Fruit fly (Drosophila melanogaster) Kc167 (cell line): ENCODE data around the gene MTA1-like.

Experiments
- Myc ChIP-seq: fragments of >200 bp; optimal IDR thresholded peaks from 2 replicates; lab custom pipeline; 2017; ENCODE audit warnings: missing external identifiers
- Sin3A ChIP-seq: fragments of >200 bp; optimal IDR thresholded peaks from 2 replicates; lab custom pipeline; 2018; ENCODE audit warnings: missing external identifiers
- h ChIP-seq: fragments of >200 bp; optimal IDR thresholded peaks from 3 replicates; lab custom pipeline; 2018; ENCODE audit warnings: missing external identifiers
- insv ChIP-seq: fragments of >200 bp; optimal IDR thresholded peaks from 3 replicates; lab custom pipeline; 2018; ENCODE audit warnings: missing external identifiers
- psq ChIP-seq: fragments of >200 bp; optimal IDR thresholded peaks from 2 replicates; lab custom pipeline; 2017; ENCODE audit warnings: missing external identifiers
- ttk ChIP-seq: sonication (Bioruptor generic); optimal IDR thresholded peaks from 2 replicates; lab custom pipeline; 2017; ENCODE audit warnings: missing external identifiers

MTA1-like gene

DNA sequence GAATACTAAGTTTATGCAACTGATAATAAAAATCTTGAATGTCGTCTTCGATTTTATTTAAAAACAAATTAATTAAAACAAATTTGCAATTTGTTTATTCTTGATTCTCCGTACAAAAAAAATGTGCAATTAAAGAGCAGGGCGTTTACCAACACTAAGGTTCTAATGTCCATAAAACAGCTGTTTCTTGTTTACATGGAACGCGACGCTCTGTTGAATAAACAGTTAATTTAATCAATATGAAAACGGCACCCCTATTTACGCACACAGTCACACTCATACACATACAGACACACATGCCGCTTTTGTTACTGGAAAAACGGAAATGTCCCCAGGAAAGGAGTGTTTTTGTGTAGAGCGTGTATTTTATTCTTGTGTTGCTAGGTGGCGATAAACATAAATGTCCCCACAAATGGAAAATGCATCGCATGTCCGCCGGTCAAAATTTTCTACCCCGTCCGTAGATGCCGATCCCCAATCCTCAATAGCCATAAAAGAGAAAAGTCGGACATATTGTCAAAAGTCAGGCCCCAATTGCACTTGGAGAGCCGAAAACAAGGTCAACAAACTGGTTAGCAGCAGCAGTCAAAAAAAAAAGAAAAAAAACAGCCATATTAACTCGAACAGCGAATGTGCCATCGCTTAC is 25.4 kb downstream of the MTA1-like start:
- TF ChIP-seq Myc (lab: Kevin White, UChicago): no peak
- TF ChIP-seq insv (lab: Kevin White, UChicago): no peak
- no peak for TF ChIP-seq psq (lab: Kevin White, UChicago)
- no peak for TF ChIP-seq Sin3A (lab: Kevin White, UChicago)
- no peak for TF ChIP-seq h (lab: Kevin White, UChicago)
- no peak for TF ChIP-seq ttk

DNA sequence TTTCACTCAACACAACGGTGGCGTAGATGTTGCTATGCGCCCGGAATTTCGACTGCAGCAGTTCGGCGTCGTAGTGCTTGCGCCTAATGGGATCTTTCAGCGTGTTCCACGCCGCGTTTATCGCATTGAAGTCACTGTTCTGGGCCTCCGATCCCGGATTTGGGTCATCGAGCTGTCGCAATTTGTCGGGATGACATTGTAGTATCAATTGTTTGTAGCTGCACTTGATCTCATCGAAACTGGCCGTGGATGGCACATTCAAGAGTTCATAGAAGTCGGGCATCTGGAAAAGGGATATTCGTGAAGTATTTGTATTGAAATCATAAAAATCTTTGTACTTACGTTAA is 26.2 kb downstream of the MTA1-like start:
- TF ChIP-seq h (lab: Kevin White, UChicago) (no peak), Sin3A (lab: Kevin White, UChicago) (no peak), Myc (lab: Kevin White, UChicago) (no peak), ttk (no peak), insv (lab: Kevin White, UChicago) (no peak), psq (lab: Kevin White, UChicago) (no peak)

DNA sequence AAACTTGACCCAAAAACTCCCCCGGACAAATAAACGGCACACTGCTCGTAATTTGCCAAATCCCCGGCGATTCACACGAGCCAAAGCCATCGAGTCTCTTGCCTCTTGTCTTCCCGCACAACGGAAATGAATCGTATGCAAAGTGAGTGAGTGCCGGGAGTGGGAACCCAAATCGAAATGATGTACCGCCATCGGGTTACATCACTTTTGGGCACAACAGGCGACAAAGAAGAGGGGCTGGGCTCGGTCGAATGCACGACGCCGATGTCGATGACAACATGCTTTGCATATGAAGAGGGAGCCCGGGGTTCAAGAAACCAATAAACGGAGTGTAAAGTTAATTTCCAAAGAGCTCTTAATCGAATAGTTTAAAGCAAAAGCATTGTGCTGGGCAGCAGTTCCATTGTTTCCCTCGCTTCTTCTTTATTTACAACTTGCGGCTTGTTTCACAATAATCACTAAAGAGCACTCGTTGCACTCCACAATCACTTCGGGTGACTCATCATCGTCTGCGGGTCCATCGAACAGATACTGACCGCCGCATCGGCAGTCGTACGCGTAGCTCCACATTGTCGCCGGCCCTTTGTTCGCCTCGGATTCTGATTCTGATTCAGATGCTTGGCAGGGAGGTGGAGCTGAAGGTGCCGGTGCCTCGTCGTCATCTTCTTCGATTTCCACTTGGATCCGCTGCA is 26.7 kb downstream of the MTA1-like start:
- TF ChIP-seq Myc (lab: Kevin White, UChicago) (no peak), ttk (no peak), Sin3A (lab: Kevin White, UChicago) (no peak), insv (lab: Kevin White, UChicago) (no peak), h (lab: Kevin White, UChicago) (no peak), psq (lab: Kevin White, UChicago) (no peak)

DNA sequence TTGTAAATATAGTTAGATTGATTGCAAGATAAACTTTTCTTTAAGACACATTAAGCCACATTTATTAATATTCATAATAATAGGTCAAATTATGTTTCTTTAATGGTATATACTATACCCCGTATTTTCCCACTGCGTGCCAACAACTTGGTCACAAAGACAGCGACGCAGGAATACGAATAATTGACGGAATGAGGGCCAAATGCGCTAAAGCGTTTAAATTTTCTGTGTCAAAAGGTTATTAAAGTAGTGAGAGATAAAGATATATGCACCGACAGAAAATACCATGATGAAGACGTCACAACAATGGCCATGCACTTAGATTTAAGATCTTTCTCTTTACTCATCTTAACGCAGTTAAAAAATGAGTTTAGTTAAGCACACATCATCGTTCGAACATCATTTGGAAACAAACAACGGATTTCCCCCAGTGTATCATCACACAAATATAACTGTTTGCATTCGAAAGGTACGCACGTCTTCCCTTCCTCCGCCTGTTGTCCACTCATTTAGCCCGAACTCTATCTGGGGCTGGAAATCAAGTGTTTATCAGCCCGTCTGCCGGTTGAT is 28.1 kb downstream of the MTA1-like start:
- no peak for TF ChIP-seq Myc (lab: Kevin White, UChicago)
- no peak for TF ChIP-seq h (lab: Kevin White, UChicago)
- no peak for TF ChIP-seq Sin3A (lab: Kevin White, UChicago)
- TF ChIP-seq psq (lab: Kevin White, UChicago): no peak
- no peak for TF ChIP-seq insv (lab: Kevin White, UChicago)
- TF ChIP-seq ttk: no peak

DNA sequence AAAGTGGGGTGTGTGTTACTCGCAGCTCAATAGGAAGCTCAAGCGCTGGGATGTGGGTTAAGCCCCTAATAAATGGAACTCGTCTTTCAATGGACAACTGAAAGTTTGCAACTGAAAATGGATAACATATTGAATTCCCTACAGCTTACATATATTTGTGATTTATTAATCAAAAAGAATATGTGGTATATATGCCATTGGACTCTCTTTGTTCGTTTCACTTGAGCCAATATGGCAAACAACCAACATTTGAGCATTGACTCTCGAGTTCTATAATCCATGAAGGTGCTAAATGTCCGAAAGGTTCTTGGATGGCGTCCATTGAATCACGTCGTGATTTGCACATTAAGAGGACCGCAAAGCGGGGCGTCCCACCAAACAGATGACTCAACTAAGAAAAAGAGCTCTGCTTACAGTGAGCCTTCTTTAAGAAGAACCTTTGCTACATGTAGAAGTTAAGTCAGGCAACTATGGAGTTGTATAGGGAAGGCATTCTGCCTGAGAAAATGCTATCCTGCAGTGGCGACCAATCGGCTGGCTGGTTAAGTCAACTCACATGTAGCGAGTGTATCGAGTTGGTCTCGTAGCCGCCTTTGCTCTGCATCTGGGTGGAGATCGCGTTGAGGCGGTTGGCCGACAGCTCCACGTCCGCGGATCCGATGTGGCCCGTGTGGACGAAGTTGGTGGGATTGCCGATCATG is 30.5 kb downstream of the MTA1-like start:
- TF ChIP-seq Myc (lab: Kevin White, UChicago): no peak
- TF ChIP-seq psq (lab: Kevin White, UChicago): no peak
- no peak for TF ChIP-seq h (lab: Kevin White, UChicago)
- TF ChIP-seq ttk: no peak
- no peak for TF ChIP-seq insv (lab: Kevin White, UChicago)
- no peak for TF ChIP-seq Sin3A (lab: Kevin White, UChicago)

DNA sequence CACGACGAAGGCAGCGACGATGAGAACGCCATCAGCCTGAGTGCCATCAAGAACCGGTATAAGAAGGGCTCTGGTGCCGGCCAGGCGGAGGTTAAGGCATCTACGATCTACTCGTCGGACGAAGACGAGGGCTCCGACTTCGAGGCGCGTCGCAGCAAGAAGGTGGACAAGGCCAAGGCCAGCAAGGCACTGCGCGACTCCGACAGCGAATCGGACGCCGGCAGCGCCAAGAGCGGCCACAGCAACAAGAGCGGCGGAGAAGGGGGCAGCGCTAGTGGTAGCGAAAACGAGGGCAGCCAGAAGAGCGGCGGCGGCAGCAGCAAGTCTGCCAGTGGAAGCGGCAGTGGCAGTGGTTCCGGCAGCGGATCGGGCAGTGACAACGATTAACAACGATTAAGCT is 33.1 kb downstream of the MTA1-like start:
- TF ChIP-seq ttk: no peak
- no peak for TF ChIP-seq Sin3A (lab: Kevin White, UChicago)
- no peak for TF ChIP-seq h (lab: Kevin White, UChicago)
- no peak for TF ChIP-seq psq (lab: Kevin White, UChicago)
- TF ChIP-seq Myc (lab: Kevin White, UChicago): no peak

DNA sequence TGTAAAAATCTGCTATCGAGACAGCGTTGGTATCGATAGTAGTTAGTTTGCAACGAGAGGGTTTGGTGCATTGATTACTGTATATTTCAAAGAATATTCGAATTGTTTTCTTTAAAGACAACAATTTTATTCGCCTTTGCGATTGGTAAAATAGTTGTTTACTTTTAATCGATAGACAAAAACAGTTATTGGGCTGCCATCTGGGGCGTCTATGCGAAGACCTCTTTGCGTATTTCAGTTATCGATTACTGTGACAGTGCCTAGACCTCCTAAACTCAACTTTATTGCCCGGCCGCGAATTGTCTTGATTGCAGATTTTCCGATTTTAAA is 35.5 kb downstream of the MTA1-like start, which contains the start of gene Atu:
Atu (plus strand) TSS at position 245 of the 330 bp plus-strand sequence.
- TF ChIP-seq Myc (lab: Kevin White, UChicago) (no peak), ttk (no peak), psq (lab: Kevin White, UChicago) (no peak), h (lab: Kevin White, UChicago) (no peak), Sin3A (lab: Kevin White, UChicago) (no peak), insv (lab: Kevin White, UChicago) (no peak)

DNA sequence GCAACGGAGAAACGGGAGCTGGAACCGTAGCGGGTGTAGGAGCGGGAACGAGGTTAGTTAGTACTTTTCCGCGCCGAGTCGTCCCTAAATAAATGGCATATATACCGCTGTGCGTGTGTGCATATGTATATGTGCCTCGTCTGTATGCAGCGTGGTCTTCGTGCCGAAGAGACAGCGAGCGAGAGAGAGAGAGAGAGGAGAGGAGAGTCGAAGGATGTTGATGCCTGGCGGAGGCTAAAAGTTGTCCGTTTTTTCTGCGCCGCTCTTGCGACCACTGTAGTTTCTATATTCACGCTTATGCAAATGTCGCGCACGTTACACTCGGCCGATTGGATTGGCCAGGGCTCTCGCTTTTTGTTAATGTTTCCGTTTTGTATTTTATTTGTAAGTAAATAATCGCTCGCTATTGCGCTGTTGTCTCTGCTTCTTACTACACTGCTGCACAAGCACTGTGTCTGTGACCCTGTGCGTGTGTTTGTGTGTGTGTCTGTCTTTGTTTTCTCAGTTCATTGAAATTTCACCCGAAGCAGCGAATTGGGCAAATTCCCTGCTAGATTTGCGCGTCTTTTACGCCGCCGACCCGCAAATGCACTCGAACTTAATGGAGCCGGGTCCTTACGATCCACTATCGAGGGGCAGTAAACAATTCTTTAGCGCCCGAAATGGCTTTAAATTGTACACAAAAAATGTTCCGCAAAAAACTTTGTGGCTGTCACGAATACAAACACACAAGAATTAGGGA is 36.0 kb downstream of the MTA1-like start, which contains the start of gene Rga:
Rga (minus strand) TSS at position 741 of the 742 bp plus-strand sequence.
- TF ChIP-seq Sin3A (lab: Kevin White, UChicago) (no peak), insv (lab: Kevin White, UChicago) (no peak), Myc (lab: Kevin White, UChicago) (no peak), psq (lab: Kevin White, UChicago) (no peak)

DNA sequence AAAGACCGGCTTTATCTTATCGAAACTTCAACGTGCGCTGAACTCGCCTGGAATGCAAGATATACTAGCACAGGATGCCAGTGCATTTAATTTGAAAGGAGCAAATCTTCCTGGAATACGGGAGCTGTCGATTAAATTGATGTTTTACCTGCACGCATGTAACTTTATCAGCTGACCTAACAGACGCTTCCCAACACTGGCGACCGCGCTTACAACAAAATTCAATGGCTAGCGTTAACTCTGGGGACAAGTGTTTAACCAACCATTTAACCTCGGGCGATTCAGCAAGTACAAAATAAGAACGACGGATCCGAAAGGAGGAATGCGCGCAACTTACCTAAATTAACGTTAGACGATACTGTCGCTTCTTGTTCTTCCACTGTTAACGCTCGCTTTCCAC is 36.8 kb downstream of the MTA1-like start:
- TF ChIP-seq insv (lab: Kevin White, UChicago) (no peak), Sin3A (lab: Kevin White, UChicago) (no peak), h (lab: Kevin White, UChicago) (no peak), Myc (lab: Kevin White, UChicago) (no peak), ttk (no peak), psq (lab: Kevin White, UChicago) (no peak)

DNA sequence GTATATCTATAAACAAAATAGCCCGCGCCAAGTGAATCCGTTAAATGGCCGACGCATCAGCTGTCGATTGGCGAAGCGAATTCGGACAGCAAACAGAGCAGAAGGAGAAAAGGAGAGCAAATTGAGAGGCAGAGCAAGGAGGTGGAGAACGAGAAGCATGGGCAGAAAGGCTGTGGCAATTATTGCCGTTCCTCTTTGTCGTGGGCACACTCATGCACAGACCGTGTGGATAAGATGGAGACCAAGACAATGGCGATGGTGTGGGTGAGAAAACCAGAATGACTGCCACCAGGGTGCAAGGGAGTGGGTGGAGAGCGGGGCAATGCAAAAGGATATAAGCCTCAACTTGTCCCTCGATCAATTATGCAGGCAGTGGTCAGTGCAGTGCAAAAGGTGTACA is 37.4 kb downstream of the MTA1-like start:
- TF ChIP-seq psq (lab: Kevin White, UChicago) (no peak), Sin3A (lab: Kevin White, UChicago) (no peak), h (lab: Kevin White, UChicago) (no peak), insv (lab: Kevin White, UChicago) (no peak), ttk (no peak), Myc (lab: Kevin White, UChicago) (no peak)

DNA sequence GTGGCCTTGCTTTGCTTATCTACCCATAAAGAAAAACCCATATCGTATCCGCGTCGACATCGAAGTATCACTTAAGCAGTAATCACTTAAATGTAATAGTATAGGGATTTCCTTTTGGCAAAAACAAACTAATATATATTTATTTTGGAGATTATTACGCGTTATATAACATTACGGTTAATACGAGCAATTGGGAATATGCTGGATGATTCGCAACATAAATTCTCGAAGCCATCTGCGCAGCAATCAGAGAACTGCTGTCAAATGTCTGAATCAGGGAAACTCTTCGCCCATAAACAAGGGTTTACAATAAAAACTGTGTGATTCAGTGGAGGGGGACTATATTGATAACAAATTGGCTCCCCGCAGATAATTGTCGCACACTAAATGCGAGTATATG is 37.9 kb downstream of the MTA1-like start:
- TF ChIP-seq Sin3A (lab: Kevin White, UChicago): no peak
- no peak for TF ChIP-seq psq (lab: Kevin White, UChicago)
- TF ChIP-seq h (lab: Kevin White, UChicago): no peak
- TF ChIP-seq insv (lab: Kevin White, UChicago): no peak
- no peak for TF ChIP-seq ttk
- no peak for TF ChIP-seq Myc (lab: Kevin White, UChicago)
